Worm (Caenorhabditis elegans) whole organism, late embryonic: ENCODE data around the gene znf-474.

Experiments
- C08G9.2 ChIP-seq: sonication (generic microtip); optimal IDR thresholded peaks from 2 replicates; lab custom pipeline; 2016; ENCODE audit warnings: mild to moderate bottlenecking, missing genetic modification characterization, moderate library complexity, missing compliant biosample characterization
- ama-1 ChIP-seq: fragments of 150-350 bp; optimal IDR thresholded peaks from 2 replicates; lab custom pipeline; 2014
- ceh-9 ChIP-seq: sonication (generic microtip); optimal IDR thresholded peaks from 2 replicates; lab custom pipeline; 2016; ENCODE audit warnings: mild to moderate bottlenecking, missing genetic modification characterization, inconsistent platforms, missing compliant biosample characterization
- dve-1 ChIP-seq: sonication (generic microtip); optimal IDR thresholded peaks from 2 replicates; lab custom pipeline; 2017; ENCODE audit warnings: antibody characterized with exemption, mild to moderate bottlenecking, missing genetic modification characterization, missing compliant biosample characterization
- fax-1 ChIP-seq: sonication (generic microtip); optimal IDR thresholded peaks from 2 replicates; lab custom pipeline; 2016; ENCODE audit warnings: missing genotype, missing genetic modification characterization, missing compliant biosample characterization
- fkh-10 ChIP-seq: fragments of 150-350 bp; optimal IDR thresholded peaks from 2 replicates; lab custom pipeline; 2014; ENCODE audit warnings: missing biosample characterization, missing genetic modification reagents, missing genetic modification characterization
- pat-9 ChIP-seq: fragments of 200-800 bp; sonication (Bioruptor generic); optimal IDR thresholded peaks from 2 replicates; lab custom pipeline; 2018; ENCODE audit warnings: mild to moderate bottlenecking, missing genetic modification characterization, moderate library complexity, missing compliant biosample characterization
- pax-1 ChIP-seq: fragments of 150-350 bp; optimal IDR thresholded peaks from 2 replicates; lab custom pipeline; 2014; ENCODE audit warnings: missing biosample characterization, missing genetic modification characterization
- pha-4 ChIP-seq: fragments of 150-350 bp; optimal IDR thresholded peaks from 2 replicates; lab custom pipeline; 2018; ENCODE audit warnings: missing biosample characterization, missing genetic modification reagents, missing genetic modification characterization
- pqm-1 ChIP-seq: sonication (generic microtip); optimal IDR thresholded peaks from 2 replicates; lab custom pipeline; 2016; ENCODE audit warnings: missing genetic modification characterization, missing compliant biosample characterization
- sox-4 ChIP-seq: sonication (generic microtip); optimal IDR thresholded peaks from 2 replicates; lab custom pipeline; 2017; ENCODE audit warnings: mild to moderate bottlenecking, missing genetic modification characterization, inconsistent platforms, missing compliant biosample characterization
- tbx-2 ChIP-seq: sonication (generic microtip); optimal IDR thresholded peaks from 2 replicates; lab custom pipeline; 2016; ENCODE audit warnings: missing genetic modification characterization, missing compliant biosample characterization
- unc-86 ChIP-seq: sonication (generic microtip); optimal IDR thresholded peaks from 2 replicates; lab custom pipeline; 2016; ENCODE audit warnings: missing genetic modification characterization, missing compliant biosample characterization

- TF ChIP-seq dve-1 (tag; lab: Kevin White, UChicago), result no peak
- TF ChIP-seq pha-4 (tag; lab: Kevin White, UChicago), result no peak
- no peak for TF ChIP-seq tbx-2 (tag; lab: Kevin White, UChicago)
- no peak for TF ChIP-seq unc-86 (tag; lab: Kevin White, UChicago)
- no peak for TF ChIP-seq ceh-9 (tag; lab: Kevin White, UChicago)
- TF ChIP-seq pat-9 (tag; lab: Kevin White, UChicago), result no peak
- TF ChIP-seq C08G9.2, result no peak
- TF ChIP-seq ama-1 (lab: Kevin White, UChicago), result no peak
- TF ChIP-seq sox-4, result no peak
- no peak for TF ChIP-seq fkh-10 (GFP tag; lab: Kevin White, UChicago)
- no peak for TF ChIP-seq fax-1 (tag; lab: Kevin White, UChicago)
- TF ChIP-seq pqm-1, result no peak
- TF ChIP-seq pax-1 (tag; lab: Kevin White, UChicago), result no peak
Observed at ce11 chrX:12186592-12186991, 36.9 kb downstream of the znf-474 start.
